Fruit fly (Drosophila melanogaster) whole organism, prepupa: ENCODE measurements around the gene Btnd.

ENCODE experiments used
- CG10669 ChIP-seq: fragments of 200-800 bp; sonication (Bioruptor generic); optimal IDR thresholded peaks from 3 replicates; lab custom pipeline; 2018; ENCODE audit warnings: missing biosample characterization, mild to moderate bottlenecking, missing genetic modification characterization, moderate library complexity
- CG3032 ChIP-seq: fragments of 200-800 bp; optimal IDR thresholded peaks from 2 replicates; lab custom pipeline; 2019; ENCODE audit warnings: missing biosample characterization, mild to moderate bottlenecking, missing genetic modification characterization, moderate library complexity
- CG6808 ChIP-seq: fragments of 200-800 bp; sonication (Bioruptor generic); optimal IDR thresholded peaks from 3 replicates; lab custom pipeline; 2017; ENCODE audit warnings: missing biosample characterization, missing genetic modification characterization, mild to moderate bottlenecking, moderate library complexity, missing genetic modification reagents
- Eip93F ChIP-seq: fragments of 200-800 bp; sonication (Bioruptor generic); optimal IDR thresholded peaks from 2 replicates; lab custom pipeline; 2016; ENCODE audit warnings: missing biosample characterization, mild to moderate bottlenecking, missing genetic modification characterization
- Hr39 ChIP-seq: fragments of 200-800 bp; sonication (Bioruptor generic); optimal IDR thresholded peaks from 2 replicates; lab custom pipeline; 2016; ENCODE audit warnings: missing biosample characterization, missing genetic modification characterization
- Sox102F ChIP-seq: fragments of 200-800 bp; sonication (Bioruptor generic); optimal IDR thresholded peaks from 2 replicates; lab custom pipeline; 2016; ENCODE audit warnings: missing biosample characterization, mild to moderate bottlenecking, missing genetic modification characterization
- Sox14 ChIP-seq: fragments of 200-800 bp; sonication (Bioruptor generic); optimal IDR thresholded peaks from 3 replicates; lab custom pipeline; 2016; ENCODE audit warnings: missing biosample characterization, missing genetic modification characterization
- lz ChIP-seq: fragments of 200-800 bp; sonication (Bioruptor generic); optimal IDR thresholded peaks from 3 replicates; lab custom pipeline; 2016; ENCODE audit warnings: missing biosample characterization, missing genetic modification characterization
- spab ChIP-seq: fragments of 200-800 bp; sonication (Bioruptor generic); optimal IDR thresholded peaks from 2 replicates; lab custom pipeline; 2017; ENCODE audit warnings: missing biosample characterization, mild to moderate bottlenecking, missing genetic modification characterization, missing genetic modification reagents
- svp ChIP-seq: fragments of 200-800 bp; sonication (Bioruptor generic); peaks from one replicate; lab custom pipeline; 2016; ENCODE audit warnings: missing biosample characterization, missing genetic modification characterization

dm6 chrX:6231764-6232163 is 12.6 kb upstream of the Btnd start:
- no peak for TF ChIP-seq Sox14 (GFP tag; lab: Kevin White, UChicago)
- TF ChIP-seq lz (GFP tag; lab: Kevin White, UChicago): no peak
- TF ChIP-seq Hr39 (GFP tag; lab: Kevin White, UChicago): no peak
- TF ChIP-seq CG3032 (tag; lab: Kevin White, UChicago): no peak
- no peak for TF ChIP-seq Sox102F (GFP tag; lab: Kevin White, UChicago)
- no peak for TF ChIP-seq CG6808 (GFP tag; lab: Kevin White, UChicago)
- no peak for TF ChIP-seq CG10669 (GFP tag; lab: Kevin White, UChicago)
- TF ChIP-seq spab (GFP tag; lab: Kevin White, UChicago): no peak
- TF ChIP-seq svp: no peak
- TF ChIP-seq Eip93F (GFP tag; lab: Kevin White, UChicago): no peak
